Worm (Caenorhabditis elegans) whole organism, L2 larva: Measurements from ENCODE around the gene fan-1.

Experiments
- C34F6.9 ChIP-seq: fragments of 150-350 bp; optimal IDR thresholded peaks from 2 replicates; lab custom pipeline; 2014; ENCODE audit warnings: missing biosample characterization, missing genetic modification characterization
- F13H6.1 ChIP-seq: sonication (generic microtip); optimal IDR thresholded peaks from 2 replicates; lab custom pipeline; 2016; ENCODE audit warnings: missing genetic modification characterization, missing compliant biosample characterization
- R02D3.7 ChIP-seq: fragments of 150-350 bp; optimal IDR thresholded peaks from 2 replicates; lab custom pipeline; 2014; ENCODE audit warnings: missing biosample characterization, missing genetic modification characterization
- Y55F3AM.14 ChIP-seq: fragments of 200-800 bp; sonication (Bioruptor generic); optimal IDR thresholded peaks from 2 replicates; lab custom pipeline; 2018; ENCODE audit warnings: mild to moderate bottlenecking, missing genetic modification characterization, missing compliant biosample characterization
- ZK546.5 ChIP-seq: sonication (generic microtip); optimal IDR thresholded peaks from 2 replicates; lab custom pipeline; 2017; ENCODE audit warnings: missing biosample characterization, missing genetic modification characterization
- ama-1 ChIP-seq: fragments of 150-350 bp; optimal IDR thresholded peaks from 2 replicates; lab custom pipeline; 2018; ENCODE audit warnings: inconsistent platforms
- blmp-1 ChIP-seq: sonication (generic microtip); optimal IDR thresholded peaks from 2 replicates; lab custom pipeline; 2017; ENCODE audit warnings: missing genetic modification characterization, mild to moderate bottlenecking, missing compliant biosample characterization, antibody characterized with exemption, moderate library complexity; ENCODE audit not compliant: insufficient read depth
- ceh-16 ChIP-seq: fragments of 150-350 bp; optimal IDR thresholded peaks from 2 replicates; lab custom pipeline; 2014; ENCODE audit warnings: missing biosample characterization, missing genetic modification characterization
- ceh-82 ChIP-seq: fragments of 150-350 bp; optimal IDR thresholded peaks from 2 replicates; lab custom pipeline; 2014; ENCODE audit warnings: missing biosample characterization, missing genetic modification characterization
- crh-2 ChIP-seq: sonication (generic microtip); optimal IDR thresholded peaks from 2 replicates; lab custom pipeline; 2017; ENCODE audit warnings: missing biosample characterization, missing genetic modification characterization
- dmd-4 ChIP-seq: sonication (generic microtip); optimal IDR thresholded peaks from 2 replicates; lab custom pipeline; 2017; ENCODE audit warnings: missing biosample characterization, missing genetic modification characterization
- egl-27 ChIP-seq: sonication (generic microtip); optimal IDR thresholded peaks from 3 replicates; lab custom pipeline; 2017; ENCODE audit warnings: missing biosample characterization, missing genetic modification reagents, missing genetic modification characterization
- fos-1 ChIP-seq: fragments of 150-350 bp; optimal IDR thresholded peaks from 2 replicates; lab custom pipeline; 2014; ENCODE audit warnings: missing biosample characterization, missing genetic modification characterization
- gmeb-1 ChIP-seq: fragments of 150-350 bp; optimal IDR thresholded peaks from 2 replicates; lab custom pipeline; 2014; ENCODE audit warnings: missing biosample characterization, missing genetic modification characterization
- lin-11 ChIP-seq: fragments of 150-350 bp; sonication (generic microtip); optimal IDR thresholded peaks from 2 replicates; lab custom pipeline; 2014; ENCODE audit warnings: missing biosample characterization, missing genetic modification characterization, inconsistent platforms, mixed read lengths
- lin-13 ChIP-seq: fragments of 150-350 bp; optimal IDR thresholded peaks from 2 replicates; lab custom pipeline; 2014; ENCODE audit warnings: missing biosample characterization, missing genetic modification reagents, missing genetic modification characterization
- lin-39 ChIP-seq: fragments of 150-350 bp; optimal IDR thresholded peaks from 2 replicates; lab custom pipeline; 2014; ENCODE audit warnings: missing biosample characterization, missing genetic modification reagents, missing genetic modification characterization
- lsy-2 ChIP-seq, 2 experiments: fragments of 150-350 bp in 1 of 2; sonication (generic microtip) in 1 of 2; optimal IDR thresholded peaks; 2 replicates each; lab custom pipeline; 2014 to 2017; ENCODE audit warnings: missing biosample characterization in 2 of 2, missing genetic modification characterization in 2 of 2
- mab-5 ChIP-seq: fragments of 150-350 bp; optimal IDR thresholded peaks from 2 replicates; lab custom pipeline; 2014; ENCODE audit warnings: missing biosample characterization, missing genetic modification characterization
- mbf-1 ChIP-seq: sonication (generic microtip); optimal IDR thresholded peaks from 2 replicates; lab custom pipeline; 2017; ENCODE audit warnings: missing biosample characterization, missing genetic modification characterization
- mdl-1 ChIP-seq, 2 experiments: fragments of 150-350 bp in 1 of 2; sonication (generic microtip) in 1 of 2; optimal IDR thresholded peaks; 2 replicates each; lab custom pipeline; 2017; ENCODE audit warnings: missing biosample characterization in 2 of 2, missing genetic modification characterization in 2 of 2
- nhr-11 ChIP-seq: fragments of 150-350 bp; optimal IDR thresholded peaks from 2 replicates; lab custom pipeline; 2014; ENCODE audit warnings: missing biosample characterization, missing genetic modification characterization
- nhr-12 ChIP-seq: fragments of 150-350 bp; optimal IDR thresholded peaks from 2 replicates; lab custom pipeline; 2014; ENCODE audit warnings: missing biosample characterization, missing genetic modification characterization
- nhr-129 ChIP-seq: fragments of 150-350 bp; optimal IDR thresholded peaks from 2 replicates; lab custom pipeline; 2014; ENCODE audit warnings: missing biosample characterization, missing genetic modification characterization
- nhr-21 ChIP-seq: fragments of 150-350 bp; optimal IDR thresholded peaks from 2 replicates; lab custom pipeline; 2014; ENCODE audit warnings: missing biosample characterization, missing genetic modification characterization
- nhr-23 ChIP-seq: fragments of 150-350 bp; optimal IDR thresholded peaks from 2 replicates; lab custom pipeline; 2014; ENCODE audit warnings: missing biosample characterization, missing genetic modification reagents, missing genetic modification characterization
- nhr-237 ChIP-seq: fragments of 150-350 bp; optimal IDR thresholded peaks from 2 replicates; lab custom pipeline; 2014; ENCODE audit warnings: missing biosample characterization, missing genetic modification characterization
- nhr-25 ChIP-seq: fragments of 150-350 bp; sonication (generic microtip); optimal IDR thresholded peaks from 3 replicates; lab custom pipeline; 2014; ENCODE audit warnings: missing biosample characterization, missing genetic modification characterization
- nhr-6 ChIP-seq: fragments of 150-350 bp; optimal IDR thresholded peaks from 2 replicates; lab custom pipeline; 2014; ENCODE audit warnings: missing biosample characterization, missing genetic modification characterization
- sem-4 ChIP-seq: fragments of 150-350 bp; optimal IDR thresholded peaks from 2 replicates; lab custom pipeline; 2014; ENCODE audit warnings: missing biosample characterization, missing genetic modification reagents, missing genetic modification characterization
- skn-1 ChIP-seq: sonication (generic microtip); optimal IDR thresholded peaks from 2 replicates; lab custom pipeline; 2017; ENCODE audit warnings: missing biosample characterization, missing genetic modification characterization
- sma-3 ChIP-seq: sonication (generic microtip); optimal IDR thresholded peaks from 2 replicates; lab custom pipeline; 2016; ENCODE audit warnings: missing genetic modification reagents, missing genetic modification characterization, missing compliant biosample characterization
- sma-9 ChIP-seq, 2 experiments: fragments of 150-350 bp in 1 of 2; sonication (generic microtip) in 1 of 2; optimal IDR thresholded peaks; 2 replicates each; lab custom pipeline; 2014 to 2016; ENCODE audit warnings: missing genetic modification characterization in 2 of 2, mild to moderate bottlenecking in 1 of 2, missing biosample characterization in 1 of 2, missing compliant biosample characterization in 1 of 2, missing genetic modification reagents in 1 of 2, moderate library complexity in 1 of 2
- snpc-4 ChIP-seq: fragments of 150-350 bp; optimal IDR thresholded peaks from 2 replicates; lab custom pipeline; 2014; ENCODE audit warnings: missing biosample characterization, missing genetic modification characterization
- unc-55 ChIP-seq: fragments of 150-350 bp; sonication (generic microtip); optimal IDR thresholded peaks from 3 replicates; lab custom pipeline; 2014; ENCODE audit warnings: missing biosample characterization, missing genetic modification reagents, missing genetic modification characterization
- ztf-1 ChIP-seq: fragments of 200-800 bp; sonication (Bioruptor generic); conservative IDR thresholded peaks from 2 replicates; pipeline ENCODE4 v1.3.6; 2022; ENCODE audit warnings: missing genetic modification characterization, missing compliant biosample characterization
- ztf-11 ChIP-seq: sonication (generic microtip); optimal IDR thresholded peaks from 2 replicates; lab custom pipeline; 2017; ENCODE audit warnings: missing biosample characterization, missing genetic modification characterization
- ztf-4 ChIP-seq: fragments of 150-350 bp; optimal IDR thresholded peaks from 2 replicates; lab custom pipeline; 2014; ENCODE audit warnings: missing biosample characterization, missing genetic modification characterization

fan-1 gene

ce11 chrIV:6572655-6573054 lies 24.2 kb downstream of the fan-1 start:
- no peak for TF ChIP-seq blmp-1 (tag; lab: Kevin White, UChicago)
- TF ChIP-seq ama-1 (lab: Kevin White, UChicago): no peak
- no peak for TF ChIP-seq nhr-23 (tag; lab: Kevin White, UChicago)
- TF ChIP-seq sem-4 (tag; lab: Kevin White, UChicago): no peak
- no peak for TF ChIP-seq mdl-1 (tag; optimal IDR thresholded peaks at IDR 0.05; lab: Kevin White, UChicago)
- no peak for TF ChIP-seq snpc-4
- no peak for TF ChIP-seq nhr-21
- TF ChIP-seq, all 48 proteins: peak for 0

- TF ChIP-seq C34F6.9 (peak; percentile 12), lin-11 (no peak), snpc-4 (no peak), ztf-4 (tag; lab: Kevin White, UChicago) (no peak), nhr-6 (tag; lab: Kevin White, UChicago) (no peak), fos-1 (peak; percentile 42), nhr-11 (tag; lab: Kevin White, UChicago) (no peak)
These were observed 25.9 kb downstream of the fan-1 start for ce11 chrIV:6574343-6574742.

ce11 chrIV:6575959-6576727 lies 27.7 kb downstream of the fan-1 start:
- peak; percentile 2 for TF ChIP-seq gmeb-1 (tag; lab: Kevin White, UChicago)
- peak; percentile 30 for TF ChIP-seq crh-2 (tag; lab: Kevin White, UChicago)
- TF ChIP-seq nhr-129 (tag; lab: Kevin White, UChicago): peak; percentile 26
- TF ChIP-seq ztf-4 (tag; lab: Kevin White, UChicago): no peak

- TF ChIP-seq ZK546.5 (tag; lab: Kevin White, UChicago): no peak
- TF ChIP-seq fos-1: peak; percentile 17
- TF ChIP-seq ztf-4 (tag; lab: Kevin White, UChicago): no peak
- TF ChIP-seq mbf-1 (tag; lab: Kevin White, UChicago): no peak
- peak; percentile 56 for TF ChIP-seq crh-2 (tag; lab: Kevin White, UChicago)
- peak; percentile 40 for TF ChIP-seq C34F6.9
- TF ChIP-seq snpc-4: no peak
- TF ChIP-seq dmd-4: no peak
- no peak for TF ChIP-seq ztf-11
- TF ChIP-seq lin-13: peak; percentile 24
- TF ChIP-seq ceh-82: no peak
- TF ChIP-seq mdl-1 (tag; optimal IDR thresholded peaks at IDR 0.05; lab: Kevin White, UChicago): no peak
- no peak for TF ChIP-seq skn-1 (tag; lab: Kevin White, UChicago)
- TF ChIP-seq blmp-1 (tag; lab: Kevin White, UChicago): peak; percentile 9
- TF ChIP-seq lin-39 (tag; lab: Kevin White, UChicago): no peak
- peak; percentile 51 for TF ChIP-seq gmeb-1 (tag; lab: Kevin White, UChicago)
- TF ChIP-seq unc-55 (GFP tag; lab: Kevin White, UChicago): peak; percentile 22
- peak; percentile 50 for TF ChIP-seq nhr-129 (tag; lab: Kevin White, UChicago)
- TF ChIP-seq ztf-1 (GFP tag; lab: Robert Waterston, UW): no peak
- TF ChIP-seq nhr-23 (tag; lab: Kevin White, UChicago): no peak
- no peak for TF ChIP-seq mab-5
- no peak for TF ChIP-seq ceh-16 (tag; lab: Kevin White, UChicago)
- peak; percentile 59 for TF ChIP-seq sma-3
- no peak for TF ChIP-seq sem-4 (tag; lab: Kevin White, UChicago)
- peak in 1 of 2 experiments; percentile 52 for TF ChIP-seq lsy-2 (tag; optimal IDR thresholded peaks at IDR 0.05; lab: Kevin White, UChicago)
- TF ChIP-seq nhr-25 (tag; lab: Kevin White, UChicago): peak; percentile 59
- TF ChIP-seq R02D3.7 (tag; lab: Kevin White, UChicago): no peak
- peak; percentile 59 for TF ChIP-seq sma-9 (GFP tag; optimal IDR thresholded peaks at IDR 0.05; lab: Kevin White, UChicago)
- no peak for TF ChIP-seq sma-9 (tag; optimal IDR thresholded peaks at IDR 0.05; lab: Kevin White, UChicago)
- no peak for TF ChIP-seq ama-1 (lab: Kevin White, UChicago)
- TF ChIP-seq nhr-21: peak; percentile 13
- TF ChIP-seq nhr-12 (tag; lab: Kevin White, UChicago): no peak
- TF ChIP-seq nhr-237 (tag; lab: Kevin White, UChicago): no peak
- TF ChIP-seq Y55F3AM.14 (GFP tag; lab: Kevin White, UChicago): no peak
- peak; percentile 80 for TF ChIP-seq F13H6.1 (tag; lab: Kevin White, UChicago)
- TF ChIP-seq egl-27 (tag; lab: Kevin White, UChicago): peak; percentile 57
These were observed 28.2 kb downstream of the fan-1 start for ce11 chrIV:6576728-6577101.
